Worm (Caenorhabditis elegans) whole organism, L4/young adult: Measurements from ENCODE around the gene F54E2.1.

Experiments
- W03F9.2 ChIP-seq: fragments of 150-350 bp; optimal IDR thresholded peaks from 2 replicates; lab custom pipeline; 2014; ENCODE audit warnings: missing biosample characterization, missing genetic modification characterization
- dao-5 ChIP-seq: sonication (generic microtip); optimal IDR thresholded peaks from 2 replicates; lab custom pipeline; 2016; ENCODE audit warnings: missing genotype, missing genetic modification characterization, moderate library complexity, missing compliant biosample characterization
- him-1 ChIP-seq: sonication (generic microtip); optimal IDR thresholded peaks from 2 replicates; lab custom pipeline; 2016; ENCODE audit warnings: missing genotype, missing genetic modification reagents, missing genetic modification characterization, missing compliant biosample characterization

The F54E2.1 gene

ce11 chrV:2810164-2810563, at the start of gene F54E2.1:
F54E2.1 (plus strand) TSS chrV:2810398.
- TF ChIP-seq dao-5: no peak

ce11 chrV:2761470-2761869, 48.7 kb upstream of the F54E2.1 start:
- no peak for TF ChIP-seq dao-5
- TF ChIP-seq him-1 (tag; lab: Kevin White, UChicago): no peak
- no peak for TF ChIP-seq W03F9.2 (tag; lab: Kevin White, UChicago)

- TF ChIP-seq him-1 (tag; lab: Kevin White, UChicago) (no peak), dao-5 (no peak), W03F9.2 (tag; lab: Kevin White, UChicago) (no peak)
Observed at ce11 chrV:2763105-2763504, 47.1 kb upstream of the F54E2.1 start, which contains the start of gene R05D8.7. R05D8.7 (minus strand) TSS chrV:2763208.

- TF ChIP-seq W03F9.2 (tag; lab: Kevin White, UChicago) (no peak), dao-5 (no peak), him-1 (tag; lab: Kevin White, UChicago) (no peak)
Observed at ce11 chrV:2765052-2765451, 45.1 kb upstream of the F54E2.1 start, which contains the start of gene dhs-14. dhs-14 (minus strand) TSS chrV:2765200.

ce11 chrV:2767465-2767864, 42.7 kb upstream of the F54E2.1 start, which contains the start of gene R05D8.9:
R05D8.9 (minus strand) TSS chrV:2767565.
- TF ChIP-seq dao-5: no peak
- TF ChIP-seq W03F9.2 (tag; lab: Kevin White, UChicago): no peak
- no peak for TF ChIP-seq him-1 (tag; lab: Kevin White, UChicago)

ce11 chrV:2769754-2770153, 40.4 kb upstream of the F54E2.1 start, which contains the start of gene dhs-15:
dhs-15 (minus strand) TSS chrV:2769854.
- TF ChIP-seq dao-5 (no peak), W03F9.2 (tag; lab: Kevin White, UChicago) (no peak), him-1 (tag; lab: Kevin White, UChicago) (no peak)

- TF ChIP-seq W03F9.2 (tag; lab: Kevin White, UChicago): no peak
Observed at ce11 chrV:2771560-2771959, 38.6 kb upstream of the F54E2.1 start, which contains the start of gene srh-56. srh-56 (plus strand) TSS chrV:2771860.

ce11 chrV:2774042-2774441, 36.2 kb upstream of the F54E2.1 start, which contains the start of gene srj-18:
srj-18 (plus strand) TSS chrV:2774342.
- no peak for TF ChIP-seq dao-5
- TF ChIP-seq him-1 (tag; lab: Kevin White, UChicago): no peak
- no peak for TF ChIP-seq W03F9.2 (tag; lab: Kevin White, UChicago)

ce11 chrV:2780786-2781185, 29.4 kb upstream of the F54E2.1 start, which contains the start of gene R05D8.11:
R05D8.11 (minus strand) TSS chrV:2780886.
- TF ChIP-seq dao-5: no peak
- no peak for TF ChIP-seq W03F9.2 (tag; lab: Kevin White, UChicago)
- no peak for TF ChIP-seq him-1 (tag; lab: Kevin White, UChicago)

- TF ChIP-seq W03F9.2 (tag; lab: Kevin White, UChicago) (no peak), him-1 (tag; lab: Kevin White, UChicago) (no peak)
Observed at ce11 chrV:2792958-2793357, 17.2 kb upstream of the F54E2.1 start.

- TF ChIP-seq W03F9.2 (tag; lab: Kevin White, UChicago) (no peak), dao-5 (no peak), him-1 (tag; lab: Kevin White, UChicago) (no peak)
Observed at ce11 chrV:2795998-2796397, 14.2 kb upstream of the F54E2.1 start, which contains the start of gene F54E2.2. F54E2.2 (plus strand) TSS chrV:2796298.

- TF ChIP-seq dao-5 (no peak), him-1 (tag; lab: Kevin White, UChicago) (no peak), W03F9.2 (tag; lab: Kevin White, UChicago) (no peak)
Observed at ce11 chrV:2799172-2799869, 10.9 kb upstream of the F54E2.1 start.

- TF ChIP-seq him-1 (tag; lab: Kevin White, UChicago): no peak
- TF ChIP-seq dao-5: no peak
- no peak for TF ChIP-seq W03F9.2 (tag; lab: Kevin White, UChicago)
Observed at ce11 chrV:2800676-2801075, 9.5 kb upstream of the F54E2.1 start.

ce11 chrV:2801955-2802354, 8.2 kb upstream of the F54E2.1 start:
- TF ChIP-seq him-1 (tag; lab: Kevin White, UChicago) (no peak), W03F9.2 (tag; lab: Kevin White, UChicago) (no peak)

ce11 chrV:2803258-2803657, 6.9 kb upstream of the F54E2.1 start:
- TF ChIP-seq dao-5: no peak
- TF ChIP-seq him-1 (tag; lab: Kevin White, UChicago): no peak
- TF ChIP-seq W03F9.2 (tag; lab: Kevin White, UChicago): no peak
